Fruit fly (Drosophila melanogaster): ENCODE results near the gene MFS10.

The MFS10 gene

dm6 chrX:13108144-13108824 lies 20.5 kb upstream of the MFS10 start, which contains the start of gene Fer3HCH (continued):
- TF ChIP-seq lbe (GFP tag; optimal IDR thresholded peaks at IDR 0.05) (no peak), onecut (GFP tag; IDR thresholded peaks at IDR 0.05) (no peak), D (optimal IDR thresholded peaks at IDR 0.05) (no peak), D (GFP tag; optimal IDR thresholded peaks at IDR 0.05) (no peak), CG3065 (GFP tag; optimal IDR thresholded peaks at IDR 0.05) (no peak), Sry-β (GFP tag; optimal IDR thresholded peaks at IDR 0.05) (no peak), CG33557 (GFP tag; optimal IDR thresholded peaks at IDR 0.05) (peak; percentile 5), grau (tag; optimal IDR thresholded peaks at IDR 0.05) (no peak), CG15269 (tag; optimal IDR thresholded peaks at IDR 0.05) (no peak), caup (GFP tag; optimal IDR thresholded peaks at IDR 0.05; ENCODE audit: severe bottlenecking) (no peak), sna (GFP tag; IDR thresholded peaks at IDR 0.05; ENCODE audit: partially characterized antibody) (no peak), Fer1 (GFP tag; optimal IDR thresholded peaks at IDR 0.05) (peak; percentile 9), NFAT (GFP tag; IDR thresholded peaks at IDR 0.05) (no peak), cad (GFP tag; optimal IDR thresholded peaks at IDR 0.05) (no peak), Trl (optimal IDR thresholded peaks at IDR 0.05) (no peak), Trl (GFP tag; optimal IDR thresholded peaks at IDR 0.05) (no peak), CG9876 (GFP tag; optimal IDR thresholded peaks at IDR 0.05) (no peak), jigr1 (GFP tag; IDR thresholded peaks at IDR 0.05) (no peak), zf30C (GFP tag; optimal IDR thresholded peaks at IDR 0.05) (no peak), stc (GFP tag; IDR thresholded peaks at IDR 0.05) (no peak), CG2678 (tag; optimal IDR thresholded peaks at IDR 0.05) (peak; percentile 42), run (tag; optimal IDR thresholded peaks at IDR 0.05) (no peak), NC2β (GFP tag; optimal IDR thresholded peaks at IDR 0.05) (no peak), eve (GFP tag; optimal IDR thresholded peaks at IDR 0.05) (no peak), Spps (tag; optimal IDR thresholded peaks at IDR 0.05) (no peak), mld (GFP tag; IDR thresholded peaks at IDR 0.05; ENCODE audit: partially characterized antibody) (no peak), Vsx1 (GFP tag; optimal IDR thresholded peaks at IDR 0.05) (peak; percentile 2), Awh (GFP tag; IDR thresholded peaks at IDR 0.05) (0 out of 2 replicates have a peak, but pooled peaks have one; percentile 29), CG11398 (GFP tag; optimal IDR thresholded peaks at IDR 0.05) (no peak), B-H2 (GFP tag; optimal IDR thresholded peaks at IDR 0.05) (no peak), CG4707 (GFP tag; optimal IDR thresholded peaks at IDR 0.05) (peak; percentile 20), lab (GFP tag; optimal IDR thresholded peaks at IDR 0.05) (peak; percentile 13), zfh2 (GFP tag; optimal IDR thresholded peaks at IDR 0.05) (no peak), btn (GFP tag; optimal IDR thresholded peaks at IDR 0.05) (no peak), dati (GFP tag; IDR thresholded peaks at IDR 0.05) (no peak), vnd (GFP tag; IDR thresholded peaks at IDR 0.05; ENCODE audit: partially characterized antibody) (no peak), CG3726 (GFP tag; IDR thresholded peaks at IDR 0.05) (no peak), Hr3 (GFP tag; optimal IDR thresholded peaks at IDR 0.05) (no peak), zfh1 (GFP tag; IDR thresholded peaks at IDR 0.05) (no peak), Camta (GFP tag; optimal IDR thresholded peaks at IDR 0.05) (no peak), ssp (GFP tag; IDR thresholded peaks at IDR 0.05) (no peak), slbo (GFP tag; IDR thresholded peaks at IDR 0.05) (no peak), Hmr (GFP tag; optimal IDR thresholded peaks at IDR 0.05) (peak; percentile 15), CG8944 (GFP tag; optimal IDR thresholded peaks at IDR 0.05) (no peak), Jarid2 (GFP tag; optimal IDR thresholded peaks at IDR 0.05) (no peak), bsh (GFP tag; optimal IDR thresholded peaks at IDR 0.05) (peak in 1 of 2 experiments; percentile 20), CG4424 (GFP tag; optimal IDR thresholded peaks at IDR 0.05) (no peak), HLH3B (GFP tag; IDR thresholded peaks at IDR 0.05) (no peak), CG8924 (tag; optimal IDR thresholded peaks at IDR 0.05) (peak; percentile 12), CG7987 (GFP tag; optimal IDR thresholded peaks at IDR 0.05) (peak; percentile 3), Dref (GFP tag; IDR thresholded peaks at IDR 0.05) (no peak)

Measured in whole organism, embryonic.